Fruit fly (Drosophila melanogaster) whole organism, embryonic: Measurements from ENCODE around the gene nAChRalpha7.

ENCODE experiments used
- Bteb2 ChIP-seq: fragments of 200-800 bp; sonication (Bioruptor generic); optimal IDR thresholded peaks from 2 replicates; lab custom pipeline; 2016; ENCODE audit warnings: missing biosample characterization, missing genetic modification characterization
- CG10654 ChIP-seq: fragments of 200-800 bp; sonication (Bioruptor generic); optimal IDR thresholded peaks from 2 replicates; lab custom pipeline; 2016; ENCODE audit warnings: missing biosample characterization, missing genetic modification characterization
- CG12155 ChIP-seq: fragments of 200-800 bp; sonication (Bioruptor generic); optimal IDR thresholded peaks from 3 replicates; lab custom pipeline; 2016; ENCODE audit warnings: missing biosample characterization, missing genetic modification characterization
- CG1233 ChIP-seq: fragments of 200-800 bp; sonication (Bioruptor generic); optimal IDR thresholded peaks from 4 replicates; lab custom pipeline; 2018; ENCODE audit warnings: missing biosample characterization, mild to moderate bottlenecking, missing genetic modification characterization
- CG17359 ChIP-seq: fragments of 200-800 bp; sonication (Bioruptor generic); optimal IDR thresholded peaks from 3 replicates; lab custom pipeline; 2018; ENCODE audit warnings: missing biosample characterization, mild to moderate bottlenecking, missing genetic modification characterization, moderate library complexity
- CG2199 ChIP-seq: fragments of 200-800 bp; sonication (Bioruptor generic); IDR thresholded peaks from 3 replicates; pipeline ENCODE4 v1.3.6; 2022; ENCODE audit warnings: missing biosample characterization, missing genetic modification characterization
- CG2712 ChIP-seq: fragments of 200-800 bp; optimal IDR thresholded peaks from 3 replicates; lab custom pipeline; 2019; ENCODE audit warnings: missing biosample characterization, mild to moderate bottlenecking, missing genetic modification characterization, moderate library complexity
- CG32532 ChIP-seq: fragments of 200-800 bp; sonication (Bioruptor generic); IDR thresholded peaks from 2 replicates; pipeline ENCODE4 v1.3.6; 2022; ENCODE audit warnings: missing biosample characterization, missing genetic modification characterization
- CG4360 ChIP-seq: fragments of 200-800 bp; sonication (Bioruptor generic); IDR thresholded peaks from 2 replicates; pipeline ENCODE4 v1.3.6; 2022; ENCODE audit warnings: missing biosample characterization, missing genetic modification characterization
- CG5180 ChIP-seq: fragments of 200-800 bp; sonication (Bioruptor generic); optimal IDR thresholded peaks from 3 replicates; lab custom pipeline; 2017; ENCODE audit warnings: missing biosample characterization, missing genetic modification characterization, mild to moderate bottlenecking, moderate library complexity, missing genetic modification reagents
- Doc2 ChIP-seq: fragments of 200-800 bp; sonication (Bioruptor generic); IDR thresholded peaks from 2 replicates; pipeline ENCODE4 v1.3.6; 2022; ENCODE audit warnings: missing biosample characterization, missing genetic modification characterization
- H2.0 ChIP-seq: fragments of 200-800 bp; sonication (Bioruptor generic); IDR thresholded peaks from 2 replicates; pipeline ENCODE4 v1.3.6; 2022; ENCODE audit warnings: missing biosample characterization, missing genetic modification characterization
- HLHmδ ChIP-seq: fragments of 200-800 bp; sonication (Bioruptor generic); optimal IDR thresholded peaks from 2 replicates; lab custom pipeline; 2018; ENCODE audit warnings: missing biosample characterization, mild to moderate bottlenecking, missing genetic modification characterization, moderate library complexity
- MTF-1 ChIP-seq: fragments of 200-800 bp; sonication (Bioruptor generic); optimal IDR thresholded peaks from 2 replicates; lab custom pipeline; 2018; ENCODE audit warnings: missing biosample characterization, mild to moderate bottlenecking, missing genetic modification characterization, borderline replicate concordance
- Max ChIP-seq: fragments of 200-800 bp; sonication (Bioruptor generic); optimal IDR thresholded peaks from 2 replicates; lab custom pipeline; 2016; ENCODE audit warnings: missing biosample characterization, mild to moderate bottlenecking, missing genetic modification characterization
- Med ChIP-seq: fragments of 200-800 bp; sonication (Bioruptor generic); peaks from one replicate; lab custom pipeline; 2016; ENCODE audit warnings: missing biosample characterization, missing genetic modification characterization, mild to moderate bottlenecking, inconsistent platforms, moderate library complexity
- Opbp ChIP-seq: fragments of 200-800 bp; sonication (Bioruptor generic); IDR thresholded peaks from 3 replicates; pipeline ENCODE4 v1.3.6; 2022; ENCODE audit warnings: missing biosample characterization, missing genetic modification characterization; ENCODE audit not compliant: partially characterized antibody
- Scr ChIP-seq: fragments of 200-800 bp; sonication (Bioruptor generic); IDR thresholded peaks from 2 replicates; pipeline ENCODE4 v1.3.6; 2022; ENCODE audit warnings: missing biosample characterization, missing genetic modification characterization; ENCODE audit not compliant: partially characterized antibody
- Trl ChIP-seq, 3 experiments: fragments of >200 bp in 2 of 3; fragments of 200-800 bp in 1 of 3; sonication (Bioruptor generic) in 1 of 3; optimal IDR thresholded peaks; 2 replicates in 1 of 3; 3 replicates in 2 of 3; lab custom pipeline; 2016 to 2017; ENCODE audit warnings: missing biosample characterization in 1 of 3, missing genetic modification characterization in 1 of 3
- bbx ChIP-seq: fragments of 200-800 bp; sonication (Bioruptor generic); IDR thresholded peaks from 2 replicates; pipeline ENCODE4 v1.3.6; 2022; ENCODE audit warnings: missing biosample characterization, missing genetic modification characterization; ENCODE audit not compliant: partially characterized antibody
- bsh ChIP-seq, 2 experiments: fragments of 200-800 bp; sonication (Bioruptor generic); optimal IDR thresholded peaks; 2 replicates each; lab custom pipeline; 2017 to 2018; ENCODE audit warnings: mild to moderate bottlenecking in 2 of 2, missing biosample characterization in 2 of 2, missing genetic modification characterization in 2 of 2, moderate library complexity in 1 of 2
- chinmo ChIP-seq: fragments of 200-800 bp; sonication (Bioruptor generic); IDR thresholded peaks from 4 replicates; pipeline ENCODE4 v1.3.6; 2022; ENCODE audit warnings: missing biosample characterization, missing genetic modification characterization; ENCODE audit not compliant: partially characterized antibody
- chm ChIP-seq: fragments of 200-800 bp; sonication (Bioruptor generic); IDR thresholded peaks from 2 replicates; pipeline ENCODE4 v1.3.6; 2022; ENCODE audit warnings: missing biosample characterization, missing genetic modification characterization
- chn ChIP-seq: fragments of 200-800 bp; sonication (Bioruptor generic); optimal IDR thresholded peaks from 2 replicates; lab custom pipeline; 2016; ENCODE audit warnings: missing biosample characterization, missing genetic modification characterization
- crol ChIP-seq: fragments of 200-800 bp; sonication (Bioruptor generic); IDR thresholded peaks from 2 replicates; pipeline ENCODE4 v1.3.6; 2022; ENCODE audit warnings: missing biosample characterization, missing genetic modification characterization
- ftz-f1 ChIP-seq: fragments of 200-800 bp; sonication (Bioruptor generic); optimal IDR thresholded peaks from 2 replicates; lab custom pipeline; 2016; ENCODE audit warnings: missing biosample characterization, missing genetic modification characterization
- jing ChIP-seq: fragments of 200-800 bp; sonication (Bioruptor generic); optimal IDR thresholded peaks from 2 replicates; lab custom pipeline; 2018; ENCODE audit warnings: missing biosample characterization, mild to moderate bottlenecking, missing genetic modification characterization
- kni ChIP-seq: fragments of 200-800 bp; sonication (Bioruptor generic); optimal IDR thresholded peaks from 3 replicates; lab custom pipeline; 2017; ENCODE audit warnings: mild to moderate bottlenecking, missing biosample characterization, missing genetic modification reagents, missing genetic modification characterization
- knrl ChIP-seq: fragments of 200-800 bp; sonication (Bioruptor generic); IDR thresholded peaks from 3 replicates; pipeline ENCODE4 v1.3.6; 2022; ENCODE audit warnings: missing biosample characterization, missing genetic modification characterization; ENCODE audit not compliant: partially characterized antibody
- mirr ChIP-seq: fragments of 200-800 bp; sonication (Bioruptor generic); optimal IDR thresholded peaks from 3 replicates; lab custom pipeline; 2018; ENCODE audit warnings: missing biosample characterization, mild to moderate bottlenecking, missing genetic modification characterization
- nom ChIP-seq: fragments of 200-800 bp; sonication (Bioruptor generic); optimal IDR thresholded peaks from 2 replicates; lab custom pipeline; 2017; ENCODE audit warnings: missing biosample characterization, missing genetic modification characterization, mild to moderate bottlenecking, moderate library complexity, missing genetic modification reagents
- psq ChIP-seq: fragments of 200-800 bp; sonication (Bioruptor generic); optimal IDR thresholded peaks from 2 replicates; lab custom pipeline; 2017; ENCODE audit warnings: missing biosample characterization, missing genetic modification characterization
- ro ChIP-seq: fragments of 200-800 bp; sonication (Bioruptor generic); IDR thresholded peaks from 2 replicates; pipeline ENCODE4 v1.3.6; 2022; ENCODE audit warnings: missing biosample characterization, missing genetic modification characterization
- sens ChIP-seq: fragments of 200-800 bp; sonication (Bioruptor generic); peaks from one replicate; lab custom pipeline; 2016; ENCODE audit warnings: missing biosample characterization, missing genetic modification characterization
- sqz ChIP-seq: fragments of 200-800 bp; sonication (Bioruptor generic); optimal IDR thresholded peaks from 3 replicates; lab custom pipeline; 2018; ENCODE audit warnings: missing biosample characterization, mild to moderate bottlenecking, missing genetic modification characterization
- sr ChIP-seq: fragments of 200-800 bp; sonication (Bioruptor generic); IDR thresholded peaks from 3 replicates; pipeline ENCODE4 v1.3.6; 2022; ENCODE audit warnings: missing biosample characterization, missing genetic modification characterization
- sug ChIP-seq: fragments of 200-800 bp; optimal IDR thresholded peaks from 2 replicates; lab custom pipeline; 2019; ENCODE audit warnings: missing biosample characterization, mild to moderate bottlenecking, missing genetic modification characterization, moderate library complexity
- tin ChIP-seq: fragments of 200-800 bp; sonication (Bioruptor generic); optimal IDR thresholded peaks from 3 replicates; lab custom pipeline; 2016; ENCODE audit warnings: missing biosample characterization, missing genetic modification characterization
- yki ChIP-seq: fragments of >200 bp; optimal IDR thresholded peaks from 3 replicates; lab custom pipeline; 2018

nAChRalpha7 gene

DNA sequence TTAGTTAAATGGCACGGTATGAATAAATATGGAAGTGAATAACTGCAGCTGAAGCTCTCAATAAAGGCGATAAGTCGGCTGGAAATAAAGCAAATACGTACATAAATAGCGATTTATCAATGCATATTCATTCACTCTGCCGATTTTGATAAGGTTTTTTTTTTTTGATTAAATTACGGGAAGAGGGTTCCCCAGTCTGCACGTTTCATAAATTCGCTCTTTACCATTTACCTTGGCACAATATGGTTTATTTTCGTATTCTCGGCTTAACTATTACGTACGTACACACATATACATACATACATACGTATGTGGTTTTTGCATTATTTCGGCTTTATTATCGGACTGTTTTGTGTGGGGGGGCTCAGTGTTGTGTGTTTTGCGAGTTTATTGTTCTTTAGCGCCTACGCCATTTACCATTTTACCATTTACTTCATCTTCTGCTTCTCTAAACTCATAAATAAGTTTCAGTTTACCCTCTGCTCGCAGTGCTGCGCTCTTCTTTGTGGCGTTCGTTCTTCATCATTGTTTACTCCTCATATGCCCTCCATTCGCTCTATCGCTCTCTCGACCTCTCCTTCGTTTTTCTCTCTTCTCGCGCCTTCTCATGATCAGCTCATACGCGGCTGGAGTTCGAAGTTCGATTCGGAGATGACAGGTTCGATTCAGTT is 12.6 kb upstream of the nAChRalpha7 start:
- TF ChIP-seq jing (GFP tag; lab: Kevin White, UChicago) (no peak), CG32532 (GFP tag; lab: Robert Waterston, UW) (peak; percentile 25; the same call in 1 of the 2 replicates), Bteb2 (no peak), chinmo (GFP tag; lab: Robert Waterston, UW) (peak; percentile 61; the same call in 1 of the 4 replicates), psq (GFP tag; lab: Kevin White, UChicago) (peak; percentile 54), ftz-f1 (GFP tag; lab: Kevin White, UChicago) (no peak), CG10654 (GFP tag; lab: Kevin White, UChicago) (no peak), crol (GFP tag; lab: Robert Waterston, UW) (peak; percentile 10; the same call in 1 of the 2 replicates), Trl (optimal IDR thresholded peaks at IDR 0.05; lab: Kevin White, UChicago) (peak; percentile 89 to 91), Trl (GFP tag; optimal IDR thresholded peaks at IDR 0.05; lab: Kevin White, UChicago) (no peak), mirr (no peak), CG12155 (GFP tag; lab: Kevin White, UChicago) (no peak), CG1233 (GFP tag; lab: Kevin White, UChicago) (no peak), chm (GFP tag; lab: Robert Waterston, UW) (peak; percentile 12; the same call in 1 of the 2 replicates), Med (peak; percentile 58), CG2712 (tag; lab: Kevin White, UChicago) (no peak), Doc2 (GFP tag; lab: Robert Waterston, UW) (no peak), sens (GFP tag; lab: Kevin White, UChicago) (peak; percentile 39), Scr (GFP tag; lab: Robert Waterston, UW) (0 out of 2 replicates have a peak, but pooled peaks have one; percentile 4), sr (GFP tag; lab: Robert Waterston, UW) (peak; percentile 31; the same call in 1 of the 3 replicates), kni (GFP tag; lab: Kevin White, UChicago) (peak; percentile 32), yki (lab: Kevin White, UChicago) (peak; percentile 49), H2.0 (GFP tag; lab: Robert Waterston, UW) (no peak)
- TF ChIP-seq, all 482 proteins: peak for 12

dm6 chrX:19358948-19359506 is 10.8 kb upstream of the nAChRalpha7 start:
- TF ChIP-seq sug (tag; lab: Kevin White, UChicago) (no peak), bbx (GFP tag; lab: Robert Waterston, UW) (peak; percentile 9; the same call in 1 of the 2 replicates), CG2199 (GFP tag; lab: Robert Waterston, UW) (0 out of 3 replicates have a peak, but pooled peaks have one; percentile 21), CG17359 (peak; percentile 13), ro (GFP tag; lab: Robert Waterston, UW) (no peak), chn (GFP tag; lab: Kevin White, UChicago) (no peak), sqz (GFP tag; lab: Kevin White, UChicago) (peak; percentile 29), Opbp (GFP tag; lab: Robert Waterston, UW) (peak; percentile 30; the same call in 1 of the 3 replicates), bsh (GFP tag; optimal IDR thresholded peaks at IDR 0.05; lab: Kevin White, UChicago) (peak in 1 of 2 experiments; percentile 37), MTF-1 (GFP tag; lab: Kevin White, UChicago) (no peak), tin (GFP tag; lab: Kevin White, UChicago) (no peak), CG5180 (GFP tag; lab: Kevin White, UChicago) (peak; percentile 44), CG4360 (GFP tag; lab: Robert Waterston, UW) (peak; percentile 66), HLHmδ (GFP tag; lab: Kevin White, UChicago) (no peak), chinmo (GFP tag; lab: Robert Waterston, UW) (peak; percentile 72; the same call in 1 of the 4 replicates), nom (GFP tag; lab: Kevin White, UChicago) (peak; percentile 82), knrl (GFP tag; lab: Robert Waterston, UW) (no peak), Max (GFP tag; lab: Kevin White, UChicago) (no peak)
